Fruit fly (Drosophila melanogaster) S2 (cell line): ENCODE results near the gene Mco1.

Experiments
- CG8478 ChIP-seq: fragments of >200 bp; optimal IDR thresholded peaks from 2 replicates; lab custom pipeline; 2018
- CTCF ChIP-seq, 2 experiments: fragments of >200 bp; optimal IDR thresholded peaks; 2 replicates each; lab custom pipeline; 2018

DNA sequence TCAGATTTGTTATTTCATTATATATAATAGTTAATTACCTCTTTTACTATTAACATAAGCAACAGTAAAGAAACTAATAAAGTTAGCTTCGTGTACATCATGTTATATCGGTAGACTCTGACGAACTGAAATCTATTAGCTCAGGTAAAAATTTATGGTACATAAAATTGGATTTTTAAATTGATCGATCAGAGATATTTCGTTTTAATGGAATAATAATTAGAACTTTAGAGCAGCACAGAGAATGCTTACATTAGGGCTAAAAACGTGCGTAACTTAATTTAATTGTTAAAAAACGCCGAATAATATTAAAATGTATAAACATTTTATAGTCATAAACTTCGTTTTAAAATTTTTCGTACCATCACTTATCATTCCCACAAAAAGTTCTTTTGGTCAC, 24.3 kb downstream of the Mco1 start, which contains the start of gene CG33723:
- TF ChIP-seq CG8478, result no peak
- no peak for TF ChIP-seq CTCF (optimal IDR thresholded peaks at IDR 0.05; lab: Kevin White, UChicago)
